Fruit fly (Drosophila melanogaster) whole organism, pupa: ENCODE results near the gene CG42395.
A peak's percentile ranks its signal among the peaks of the same experiment; 100 is the strongest.

ENCODE experiments used
- CG10348 ChIP-seq: fragments of 200-800 bp; sonication (Bioruptor generic); IDR thresholded peaks from 2 replicates; pipeline ENCODE4 v1.3.6; 2022; ENCODE audit warnings: missing biosample characterization, missing genetic modification characterization
- CG12605 ChIP-seq: fragments of 200-800 bp; sonication (Bioruptor generic); IDR thresholded peaks from 2 replicates; pipeline ENCODE4 v1.3.6; 2022; ENCODE audit warnings: missing biosample characterization, missing genetic modification characterization
- CG13204 ChIP-seq: fragments of 200-800 bp; sonication (Bioruptor generic); optimal IDR thresholded peaks from 2 replicates; lab custom pipeline; 2018; ENCODE audit warnings: missing biosample characterization, mild to moderate bottlenecking, missing genetic modification characterization, moderate library complexity
- CG14655 ChIP-seq: fragments of 200-800 bp; sonication (Bioruptor generic); optimal IDR thresholded peaks from 3 replicates; lab custom pipeline; 2017; ENCODE audit warnings: mild to moderate bottlenecking, missing biosample characterization, missing genetic modification reagents, missing genetic modification characterization
- CG15710 ChIP-seq: fragments of 200-800 bp; sonication (Bioruptor generic); optimal IDR thresholded peaks from 2 replicates; lab custom pipeline; 2018; ENCODE audit warnings: missing biosample characterization, mild to moderate bottlenecking, missing genetic modification characterization, moderate library complexity
- CG17806 ChIP-seq: fragments of 200-800 bp; sonication (Bioruptor generic); optimal IDR thresholded peaks from 2 replicates; lab custom pipeline; 2018; ENCODE audit warnings: missing biosample characterization, mild to moderate bottlenecking, missing genetic modification characterization, moderate library complexity
- CG32121 ChIP-seq: fragments of 200-800 bp; sonication (Bioruptor generic); IDR thresholded peaks from 2 replicates; pipeline ENCODE4 v1.3.6; 2022; ENCODE audit warnings: missing biosample characterization, missing genetic modification characterization
- CG34367 ChIP-seq: fragments of 200-800 bp; sonication (Bioruptor generic); optimal IDR thresholded peaks from 2 replicates; lab custom pipeline; 2018; ENCODE audit warnings: missing biosample characterization, mild to moderate bottlenecking, missing genetic modification characterization
- CG4496 ChIP-seq: fragments of 200-800 bp; sonication (Bioruptor generic); IDR thresholded peaks from 3 replicates; pipeline ENCODE4 v1.3.6; 2022; ENCODE audit warnings: missing biosample characterization, missing genetic modification characterization
- CG8159 ChIP-seq: fragments of 200-800 bp; sonication (Bioruptor generic); optimal IDR thresholded peaks from 3 replicates; lab custom pipeline; 2018; ENCODE audit warnings: missing biosample characterization, mild to moderate bottlenecking, missing genetic modification characterization, moderate library complexity
- CG8301 ChIP-seq: fragments of 200-800 bp; sonication (Bioruptor generic); optimal IDR thresholded peaks from 2 replicates; lab custom pipeline; 2018; ENCODE audit warnings: missing biosample characterization, mild to moderate bottlenecking, missing genetic modification characterization
- CG9948 ChIP-seq: fragments of 200-800 bp; sonication (Bioruptor generic); optimal IDR thresholded peaks from 2 replicates; lab custom pipeline; 2018; ENCODE audit warnings: missing biosample characterization, mild to moderate bottlenecking, missing genetic modification characterization, moderate library complexity
- D1 ChIP-seq: fragments of 200-800 bp; sonication (Bioruptor generic); optimal IDR thresholded peaks from 2 replicates; lab custom pipeline; 2018; ENCODE audit warnings: missing biosample characterization, mild to moderate bottlenecking, missing genetic modification characterization, moderate library complexity
- EcR ChIP-seq: fragments of 200-800 bp; sonication (Bioruptor generic); optimal IDR thresholded peaks from 3 replicates; lab custom pipeline; 2019; ENCODE audit warnings: missing biosample characterization, missing genetic modification characterization, mild to moderate bottlenecking, moderate library complexity, missing genetic modification reagents
- Ets98B ChIP-seq: fragments of 200-800 bp; sonication (Bioruptor generic); IDR thresholded peaks from 2 replicates; pipeline ENCODE4 v1.3.6; 2022; ENCODE audit warnings: missing biosample characterization, missing genetic modification characterization
- Pif1A ChIP-seq: fragments of 200-800 bp; sonication (Bioruptor generic); optimal IDR thresholded peaks from 3 replicates; lab custom pipeline; 2016; ENCODE audit warnings: missing biosample characterization, missing genetic modification characterization
- Pif1B ChIP-seq: fragments of 200-800 bp; sonication (Bioruptor generic); optimal IDR thresholded peaks from 3 replicates; lab custom pipeline; 2016; ENCODE audit warnings: missing biosample characterization, missing genetic modification characterization
- Snoo ChIP-seq: fragments of 200-800 bp; sonication (Bioruptor generic); optimal IDR thresholded peaks from 3 replicates; lab custom pipeline; 2017; ENCODE audit warnings: missing biosample characterization, mild to moderate bottlenecking, missing genetic modification characterization, inconsistent platforms
- fd96Ca ChIP-seq: fragments of 200-800 bp; sonication (Bioruptor generic); IDR thresholded peaks from 3 replicates; pipeline ENCODE4 v1.3.6; 2022; ENCODE audit warnings: missing biosample characterization, missing genetic modification characterization
- gl ChIP-seq: fragments of 200-800 bp; sonication (Bioruptor generic); optimal IDR thresholded peaks from 2 replicates; lab custom pipeline; 2018; ENCODE audit warnings: missing biosample characterization, mild to moderate bottlenecking, missing genetic modification characterization
- rn ChIP-seq: fragments of 200-800 bp; sonication (Bioruptor generic); IDR thresholded peaks from 2 replicates; pipeline ENCODE4 v1.3.6; 2022; ENCODE audit warnings: missing biosample characterization, missing genetic modification characterization

The CG42395 gene

DNA sequence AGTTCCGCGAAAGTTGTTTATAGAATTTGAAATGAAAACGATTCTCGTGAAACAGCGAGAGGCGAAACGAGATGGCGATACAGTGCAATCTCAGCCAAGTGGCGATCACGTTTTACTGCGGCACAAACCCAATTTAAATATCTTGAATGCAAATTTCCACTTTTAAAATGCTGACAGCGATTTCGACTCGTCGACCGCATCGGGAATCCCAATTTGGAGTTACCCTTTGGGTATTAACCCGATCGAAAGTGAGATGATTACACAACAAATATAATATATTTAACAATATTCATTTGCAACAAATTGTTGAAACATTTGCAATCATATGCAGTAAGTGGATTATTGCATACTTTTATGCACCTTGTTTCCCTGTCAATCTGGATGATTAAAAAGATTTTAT is 14.5 kb upstream of the CG42395 start:
- TF ChIP-seq CG10348 (GFP tag; lab: Robert Waterston, UW) (no peak), CG15710 (no peak), CG32121 (GFP tag; lab: Robert Waterston, UW) (no peak), CG4496 (no peak), D1 (tag; lab: Kevin White, UChicago) (no peak), Pif1B (no peak), gl (no peak), CG34367 (tag; lab: Kevin White, UChicago) (no peak), CG17806 (no peak), CG9948 (no peak), Snoo (tag; lab: Kevin White, UChicago) (no peak), CG14655 (GFP tag; lab: Kevin White, UChicago) (no peak), rn (GFP tag; lab: Robert Waterston, UW) (no peak), Ets98B (GFP tag; lab: Robert Waterston, UW) (no peak), EcR (GFP tag; lab: Kevin White, UChicago) (no peak), Pif1A (GFP tag; lab: Kevin White, UChicago) (no peak)

DNA sequence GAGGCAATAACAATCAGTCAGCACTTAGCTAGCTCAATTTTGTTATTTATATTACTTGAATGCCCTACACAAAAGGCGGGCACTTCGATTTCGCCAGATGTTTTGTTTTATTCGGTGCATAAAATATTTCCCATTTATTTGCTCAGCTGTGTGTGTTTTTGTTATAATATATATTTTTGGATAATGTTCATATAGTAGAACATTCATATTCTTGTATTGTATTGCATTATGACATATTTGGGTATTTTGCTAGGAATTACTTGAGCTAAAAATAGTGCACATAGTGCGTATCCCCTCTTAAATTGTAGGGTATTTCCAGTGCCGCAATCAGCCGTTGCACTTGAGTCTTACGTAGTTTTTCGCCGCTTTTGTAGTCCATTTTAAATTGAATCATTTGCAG is 13.9 kb upstream of the CG42395 start:
- no peak for TF ChIP-seq gl
- TF ChIP-seq rn (GFP tag; lab: Robert Waterston, UW) = no peak
- TF ChIP-seq CG10348 (GFP tag; lab: Robert Waterston, UW) = no peak
- no peak for TF ChIP-seq CG12605
- peak; percentile 35 for TF ChIP-seq CG14655 (GFP tag; lab: Kevin White, UChicago)
- TF ChIP-seq CG17806 = no peak
- no peak for TF ChIP-seq EcR (GFP tag; lab: Kevin White, UChicago)
- TF ChIP-seq CG8159 (tag; lab: Kevin White, UChicago) = peak; percentile 37
- TF ChIP-seq Pif1A (GFP tag; lab: Kevin White, UChicago) = peak; percentile 53
- peak; percentile 37 for TF ChIP-seq Snoo (tag; lab: Kevin White, UChicago)
- peak; percentile 42; the same call in 1 of the 2 replicates for TF ChIP-seq CG32121 (GFP tag; lab: Robert Waterston, UW)
- TF ChIP-seq Ets98B (GFP tag; lab: Robert Waterston, UW) = peak; percentile 49; the same call in 1 of the 2 replicates
- TF ChIP-seq Pif1B = peak; percentile 31
- TF ChIP-seq CG4496 = no peak; the same call in 2 of the 3 replicates
- no peak for TF ChIP-seq CG34367 (tag; lab: Kevin White, UChicago)
- TF ChIP-seq CG9948 = peak; percentile 15
- TF ChIP-seq CG15710 = peak; percentile 32
- TF ChIP-seq D1 (tag; lab: Kevin White, UChicago) = no peak
- TF ChIP-seq CG13204 (GFP tag; lab: Kevin White, UChicago) = no peak
- peak; percentile 42 for TF ChIP-seq CG8301
- TF ChIP-seq fd96Ca (GFP tag; lab: Robert Waterston, UW) = no peak

DNA sequence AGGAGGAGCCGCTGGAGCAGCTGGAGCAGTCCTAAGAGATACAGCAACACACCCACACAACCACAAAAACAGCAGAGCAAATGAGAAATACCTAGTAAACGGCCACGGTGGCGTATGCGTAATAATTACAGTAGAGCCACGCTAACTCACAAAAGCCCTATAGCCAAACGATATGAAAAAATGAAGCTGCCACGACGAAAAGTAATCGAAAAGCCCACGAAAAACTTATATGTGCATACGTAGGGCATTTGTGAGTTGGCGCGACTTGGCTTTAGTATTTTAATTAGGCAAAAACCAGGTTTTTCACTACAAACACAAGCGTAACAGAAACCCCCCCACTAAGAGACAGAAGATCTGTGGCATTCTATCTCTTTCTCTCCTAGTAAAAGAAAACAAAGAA is 11.8 kb upstream of the CG42395 start:
- TF ChIP-seq fd96Ca (GFP tag; lab: Robert Waterston, UW) (no peak), CG13204 (GFP tag; lab: Kevin White, UChicago) (no peak), rn (GFP tag; lab: Robert Waterston, UW) (no peak), CG8159 (tag; lab: Kevin White, UChicago) (no peak), CG32121 (GFP tag; lab: Robert Waterston, UW) (no peak), CG9948 (no peak)

DNA sequence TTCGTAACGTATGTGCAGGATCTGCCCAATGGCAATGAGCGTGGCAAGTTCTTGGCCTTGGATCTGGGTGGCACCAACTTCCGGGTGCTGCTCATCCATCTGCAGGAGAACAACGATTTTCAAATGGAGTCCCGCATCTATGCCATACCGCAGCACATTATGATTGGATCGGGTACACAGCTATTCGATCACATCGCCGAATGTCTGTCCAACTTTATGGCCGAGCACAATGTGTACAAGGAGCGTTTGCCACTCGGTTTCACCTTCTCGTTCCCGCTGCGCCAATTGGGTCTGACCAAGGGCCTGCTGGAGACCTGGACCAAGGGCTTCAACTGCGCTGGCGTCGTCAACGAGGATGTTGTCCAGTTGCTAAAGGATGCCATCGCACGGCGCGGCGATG is 10.6 kb upstream of the CG42395 start:
- TF ChIP-seq rn (GFP tag; lab: Robert Waterston, UW) (no peak), CG32121 (GFP tag; lab: Robert Waterston, UW) (no peak), CG15710 (no peak), CG8301 (no peak), CG13204 (GFP tag; lab: Kevin White, UChicago) (no peak), Pif1A (GFP tag; lab: Kevin White, UChicago) (no peak), fd96Ca (GFP tag; lab: Robert Waterston, UW) (no peak), CG8159 (tag; lab: Kevin White, UChicago) (no peak), D1 (tag; lab: Kevin White, UChicago) (no peak), CG10348 (GFP tag; lab: Robert Waterston, UW) (no peak), CG14655 (GFP tag; lab: Kevin White, UChicago) (no peak), CG17806 (no peak), CG12605 (no peak), EcR (GFP tag; lab: Kevin White, UChicago) (no peak), CG4496 (no peak), CG9948 (no peak), CG34367 (tag; lab: Kevin White, UChicago) (no peak), Snoo (tag; lab: Kevin White, UChicago) (no peak), Pif1B (no peak)

DNA sequence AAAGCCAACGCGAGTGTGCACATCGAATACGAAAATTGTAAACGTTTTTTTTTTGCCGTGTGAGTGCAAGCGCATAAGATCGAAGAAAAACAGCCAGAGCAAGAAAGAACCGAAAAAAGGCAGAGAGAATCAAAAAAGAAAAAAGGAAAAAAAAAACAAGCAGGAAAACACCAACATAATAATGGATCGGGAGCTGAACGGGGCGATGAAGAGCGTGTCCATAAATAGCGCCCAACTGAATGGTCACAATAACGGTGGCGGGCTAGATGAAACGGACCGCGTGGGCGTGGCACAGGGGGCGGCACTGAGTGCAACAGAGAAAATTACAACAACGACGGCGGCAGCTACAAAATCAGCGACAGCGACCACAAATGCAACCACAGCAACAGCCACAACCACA is 10.0 kb upstream of the CG42395 start:
- TF ChIP-seq Pif1B (peak; percentile 12), CG13204 (GFP tag; lab: Kevin White, UChicago) (no peak), rn (GFP tag; lab: Robert Waterston, UW) (no peak), EcR (GFP tag; lab: Kevin White, UChicago) (no peak), CG8301 (peak; percentile 36), CG34367 (tag; lab: Kevin White, UChicago) (no peak), CG32121 (GFP tag; lab: Robert Waterston, UW) (peak; percentile 92), Snoo (tag; lab: Kevin White, UChicago) (no peak), CG17806 (no peak), CG12605 (peak; percentile 75), Pif1A (GFP tag; lab: Kevin White, UChicago) (no peak), CG4496 (peak; percentile 78), fd96Ca (GFP tag; lab: Robert Waterston, UW) (peak; percentile 80), CG14655 (GFP tag; lab: Kevin White, UChicago) (peak; percentile 32), Ets98B (GFP tag; lab: Robert Waterston, UW) (peak; percentile 89), CG15710 (no peak), CG8159 (tag; lab: Kevin White, UChicago) (no peak), CG10348 (GFP tag; lab: Robert Waterston, UW) (no peak), D1 (tag; lab: Kevin White, UChicago) (no peak), gl (no peak), CG9948 (no peak)
